Fruit fly (Drosophila melanogaster): ENCODE results near the gene IKKepsilon.

- TF ChIP-seq EcR (GFP tag; optimal IDR thresholded peaks at IDR 0.05) (peak; percentile 79), fd96Ca (GFP tag; IDR thresholded peaks at IDR 0.05) (peak; percentile 8; the same call in 1 of the 3 replicates), CG14655 (GFP tag; optimal IDR thresholded peaks at IDR 0.05) (no peak), Pif1B (GFP tag; optimal IDR thresholded peaks at IDR 0.05) (no peak), D1 (tag; optimal IDR thresholded peaks at IDR 0.05) (no peak), Snoo (tag; optimal IDR thresholded peaks at IDR 0.05) (no peak), rn (GFP tag; IDR thresholded peaks at IDR 0.05) (no peak), CG34367 (tag; optimal IDR thresholded peaks at IDR 0.05) (no peak), CG13204 (GFP tag; optimal IDR thresholded peaks at IDR 0.05) (no peak)
Observed at dm6 chr2L:20656110-20656509, 19.7 kb upstream of the IKKepsilon start, which contains the start of the genes brun and CG2614.
